Fruit fly (Drosophila melanogaster) whole organism, prepupa: ENCODE results near the gene CG43403.

ENCODE experiments used
- Blimp-1 ChIP-seq: fragments of 200-800 bp; sonication (Bioruptor generic); optimal IDR thresholded peaks from 3 replicates; lab custom pipeline; 2017; ENCODE audit warnings: missing biosample characterization, missing genetic modification characterization, mild to moderate bottlenecking, moderate library complexity, missing genetic modification reagents
- CG10669 ChIP-seq: fragments of 200-800 bp; sonication (Bioruptor generic); optimal IDR thresholded peaks from 3 replicates; lab custom pipeline; 2018; ENCODE audit warnings: missing biosample characterization, mild to moderate bottlenecking, missing genetic modification characterization, moderate library complexity
- CG11294 ChIP-seq: fragments of 200-800 bp; sonication (Bioruptor generic); IDR thresholded peaks from 2 replicates; pipeline ENCODE4 v1.3.6; 2022; ENCODE audit warnings: missing biosample characterization, missing genetic modification characterization
- CG11762 ChIP-seq: fragments of 200-800 bp; sonication (Bioruptor generic); optimal IDR thresholded peaks from 3 replicates; lab custom pipeline; 2016; ENCODE audit warnings: missing biosample characterization, missing genetic modification characterization; ENCODE audit not compliant: insufficient read depth
- CG15336 ChIP-seq: fragments of 200-800 bp; sonication (Bioruptor generic); IDR thresholded peaks from 2 replicates; pipeline ENCODE4 v1.3.6; 2022; ENCODE audit warnings: missing biosample characterization, missing genetic modification characterization
- CG3032 ChIP-seq: fragments of 200-800 bp; optimal IDR thresholded peaks from 2 replicates; lab custom pipeline; 2019; ENCODE audit warnings: missing biosample characterization, mild to moderate bottlenecking, missing genetic modification characterization, moderate library complexity
- CG31627 ChIP-seq: fragments of 200-800 bp; sonication (Bioruptor generic); optimal IDR thresholded peaks from 3 replicates; lab custom pipeline; 2016; ENCODE audit warnings: missing biosample characterization, missing genetic modification characterization
- CG32006 ChIP-seq: fragments of 200-800 bp; sonication (Bioruptor generic); optimal IDR thresholded peaks from 3 replicates; lab custom pipeline; 2017; ENCODE audit warnings: missing biosample characterization, mild to moderate bottlenecking, missing genetic modification characterization
- CG34406 ChIP-seq: fragments of 200-800 bp; sonication (Bioruptor generic); optimal IDR thresholded peaks from 3 replicates; lab custom pipeline; 2016; ENCODE audit warnings: missing biosample characterization, missing genetic modification characterization
- CG3919 ChIP-seq: fragments of 200-800 bp; sonication (Bioruptor generic); optimal IDR thresholded peaks from 3 replicates; lab custom pipeline; 2016; ENCODE audit warnings: missing biosample characterization, missing genetic modification characterization
- CG4318 ChIP-seq: fragments of 200-800 bp; sonication (Bioruptor generic); optimal IDR thresholded peaks from 3 replicates; lab custom pipeline; 2017; ENCODE audit warnings: missing biosample characterization, mild to moderate bottlenecking, missing genetic modification characterization
- CG6808 ChIP-seq: fragments of 200-800 bp; sonication (Bioruptor generic); optimal IDR thresholded peaks from 3 replicates; lab custom pipeline; 2017; ENCODE audit warnings: missing biosample characterization, missing genetic modification characterization, mild to moderate bottlenecking, moderate library complexity, missing genetic modification reagents
- CG8119 ChIP-seq: fragments of 200-800 bp; sonication (Bioruptor generic); IDR thresholded peaks from 3 replicates; pipeline ENCODE4 v1.3.6; 2022; ENCODE audit warnings: missing biosample characterization, missing genetic modification characterization
- CG8632 ChIP-seq: fragments of 200-800 bp; sonication (Bioruptor generic); optimal IDR thresholded peaks from 3 replicates; lab custom pipeline; 2016; ENCODE audit warnings: missing biosample characterization, missing genetic modification characterization
- CG9139 ChIP-seq: fragments of 200-800 bp; sonication (Bioruptor generic); optimal IDR thresholded peaks from 3 replicates; lab custom pipeline; 2017; ENCODE audit warnings: missing biosample characterization, mild to moderate bottlenecking, missing genetic modification characterization
- Eip75B ChIP-seq: fragments of 200-800 bp; sonication (Bioruptor generic); optimal IDR thresholded peaks from 3 replicates; lab custom pipeline; 2016; ENCODE audit warnings: missing biosample characterization, missing genetic modification characterization
- Eip78C ChIP-seq: fragments of 200-800 bp; sonication (Bioruptor generic); peaks from one replicate; lab custom pipeline; 2016; ENCODE audit warnings: missing biosample characterization, missing genetic modification characterization
- Eip93F ChIP-seq: fragments of 200-800 bp; sonication (Bioruptor generic); optimal IDR thresholded peaks from 2 replicates; lab custom pipeline; 2016; ENCODE audit warnings: missing biosample characterization, mild to moderate bottlenecking, missing genetic modification characterization
- Ets96B ChIP-seq: fragments of 200-800 bp; optimal IDR thresholded peaks from 2 replicates; lab custom pipeline; 2019; ENCODE audit warnings: missing biosample characterization, mild to moderate bottlenecking, missing genetic modification characterization, moderate library complexity
- Gug ChIP-seq: fragments of 200-800 bp; sonication (Bioruptor generic); IDR thresholded peaks from 2 replicates; pipeline ENCODE4 v1.3.6; 2022; ENCODE audit warnings: missing biosample characterization, missing genetic modification characterization
- Hr4 ChIP-seq: fragments of 200-800 bp; sonication (Bioruptor generic); optimal IDR thresholded peaks from 3 replicates; lab custom pipeline; 2016; ENCODE audit warnings: missing biosample characterization, missing genetic modification characterization
- Lpt ChIP-seq: fragments of 200-800 bp; sonication (Bioruptor generic); optimal IDR thresholded peaks from 3 replicates; lab custom pipeline; 2016; ENCODE audit warnings: missing biosample characterization, missing genetic modification characterization
- Met ChIP-seq: fragments of 200-800 bp; sonication (Bioruptor generic); optimal IDR thresholded peaks from 3 replicates; lab custom pipeline; 2016; ENCODE audit warnings: missing biosample characterization, missing genetic modification characterization
- OdsH ChIP-seq: fragments of 200-800 bp; sonication (Bioruptor generic); optimal IDR thresholded peaks from 3 replicates; lab custom pipeline; 2016; ENCODE audit warnings: missing biosample characterization, missing genetic modification characterization
- Sox102F ChIP-seq: fragments of 200-800 bp; sonication (Bioruptor generic); optimal IDR thresholded peaks from 2 replicates; lab custom pipeline; 2016; ENCODE audit warnings: missing biosample characterization, mild to moderate bottlenecking, missing genetic modification characterization
- Sox14 ChIP-seq: fragments of 200-800 bp; sonication (Bioruptor generic); optimal IDR thresholded peaks from 3 replicates; lab custom pipeline; 2016; ENCODE audit warnings: missing biosample characterization, missing genetic modification characterization
- eg ChIP-seq: fragments of 200-800 bp; sonication (Bioruptor generic); IDR thresholded peaks from 3 replicates; pipeline ENCODE4 v1.3.6; 2022; ENCODE audit warnings: missing biosample characterization, missing genetic modification characterization
- esn ChIP-seq: fragments of 200-800 bp; sonication (Bioruptor generic); optimal IDR thresholded peaks from 2 replicates; lab custom pipeline; 2016; ENCODE audit warnings: missing biosample characterization, mild to moderate bottlenecking, missing genetic modification characterization, moderate library complexity
- fd59A ChIP-seq: fragments of 200-800 bp; sonication (Bioruptor generic); optimal IDR thresholded peaks from 2 replicates; lab custom pipeline; 2017; ENCODE audit warnings: missing biosample characterization, mild to moderate bottlenecking, missing genetic modification characterization, missing genetic modification reagents
- fd85E ChIP-seq: fragments of 200-800 bp; sonication (Bioruptor generic); optimal IDR thresholded peaks from 3 replicates; lab custom pipeline; 2016; ENCODE audit warnings: missing biosample characterization, missing genetic modification characterization
- fkh ChIP-seq: fragments of 200-800 bp; sonication (Bioruptor generic); optimal IDR thresholded peaks from 3 replicates; lab custom pipeline; 2017; ENCODE audit warnings: missing biosample characterization, mild to moderate bottlenecking, missing genetic modification characterization, moderate library complexity
- net ChIP-seq: fragments of 200-800 bp; sonication (Bioruptor generic); optimal IDR thresholded peaks from 3 replicates; lab custom pipeline; 2016; ENCODE audit warnings: missing biosample characterization, missing genetic modification characterization
- ss ChIP-seq, 2 experiments: fragments of 200-800 bp; sonication (Bioruptor generic); optimal IDR thresholded peaks; 2 replicates in 1 of 2; 3 replicates in 1 of 2; lab custom pipeline; 2017 to 2018; ENCODE audit warnings: mild to moderate bottlenecking in 2 of 2, missing biosample characterization in 2 of 2, missing genetic modification characterization in 2 of 2, moderate library complexity in 1 of 2
- svp ChIP-seq: fragments of 200-800 bp; sonication (Bioruptor generic); peaks from one replicate; lab custom pipeline; 2016; ENCODE audit warnings: missing biosample characterization, missing genetic modification characterization
- topi ChIP-seq: fragments of 200-800 bp; sonication (Bioruptor generic); optimal IDR thresholded peaks from 3 replicates; lab custom pipeline; 2016; ENCODE audit warnings: missing biosample characterization, missing genetic modification characterization
- vri ChIP-seq: fragments of 200-800 bp; sonication (Bioruptor generic); optimal IDR thresholded peaks from 3 replicates; lab custom pipeline; 2016; ENCODE audit warnings: missing biosample characterization, mild to moderate bottlenecking, missing genetic modification characterization

The CG43403 gene

dm6 chr2L:2636326-2637001, 16.5 kb downstream of the CG43403 start:
- no peak for TF ChIP-seq CG11294

dm6 chr2L:2637002-2637377, 17.0 kb downstream of the CG43403 start:
- TF ChIP-seq vri (GFP tag; lab: Kevin White, UChicago) (no peak), eg (GFP tag; lab: Robert Waterston, UW) (no peak), Eip78C (GFP tag; lab: Kevin White, UChicago) (no peak), fkh (GFP tag; lab: Kevin White, UChicago) (no peak), ss (GFP tag; optimal IDR thresholded peaks at IDR 0.05; lab: Kevin White, UChicago) (no peak), esn (no peak), CG8632 (GFP tag; lab: Kevin White, UChicago) (no peak)

dm6 chr2L:2647620-2648019, 27.6 kb downstream of the CG43403 start, which contains the start of the genes CG9962 and CG43851:
CG9962 (minus strand) TSS chr2L:2647720.
CG43851 (plus strand) TSS chr2L:2647886.
- TF ChIP-seq CG9139: no peak
- no peak for TF ChIP-seq Lpt (GFP tag; lab: Kevin White, UChicago)
- TF ChIP-seq Gug: no peak
- no peak for TF ChIP-seq CG34406
- no peak for TF ChIP-seq vri (GFP tag; lab: Kevin White, UChicago)
- no peak for TF ChIP-seq Hr4 (GFP tag; lab: Kevin White, UChicago)
- TF ChIP-seq fd85E: no peak
- no peak for TF ChIP-seq CG8632 (GFP tag; lab: Kevin White, UChicago)
- no peak for TF ChIP-seq eg (GFP tag; lab: Robert Waterston, UW)
- no peak for TF ChIP-seq CG11762 (GFP tag; lab: Kevin White, UChicago)
- TF ChIP-seq fd59A: no peak
- TF ChIP-seq Blimp-1: no peak
- no peak for TF ChIP-seq CG31627 (GFP tag; lab: Kevin White, UChicago)
- no peak for TF ChIP-seq svp (GFP tag; lab: Kevin White, UChicago)
- no peak for TF ChIP-seq net (GFP tag; lab: Kevin White, UChicago)

DNA sequence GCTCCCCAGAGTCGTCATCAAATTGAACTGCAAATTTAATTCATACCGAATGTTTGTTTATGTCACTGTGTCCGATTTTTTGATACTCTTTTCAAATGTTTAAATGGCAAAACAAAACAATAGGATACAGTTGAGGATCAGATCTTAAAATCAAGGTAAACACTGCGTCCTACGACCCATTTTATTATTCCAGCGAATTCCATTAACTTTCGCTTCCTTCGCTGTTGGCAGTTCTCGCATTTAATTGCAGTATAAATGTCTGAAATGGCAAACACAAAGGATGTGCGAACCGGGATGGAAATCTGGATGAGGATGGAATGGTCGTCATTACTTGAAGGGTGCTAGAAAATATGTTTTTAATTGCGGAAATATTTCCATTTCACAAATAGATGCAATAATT, 32.3 kb downstream of the CG43403 start, which contains the start of gene CG33125:
TSS of gene CG33125 (minus strand) at position 101 of the 400 bp plus-strand sequence.
- TF ChIP-seq CG32006 (no peak), CG34406 (no peak), topi (no peak), Hr4 (GFP tag; lab: Kevin White, UChicago) (no peak), CG6808 (GFP tag; lab: Kevin White, UChicago) (no peak)

- no peak for TF ChIP-seq vri (GFP tag; lab: Kevin White, UChicago)
- TF ChIP-seq esn: no peak
- no peak for TF ChIP-seq Sox102F (GFP tag; lab: Kevin White, UChicago)
- TF ChIP-seq Sox14 (GFP tag; lab: Kevin White, UChicago): no peak
- TF ChIP-seq CG3919: no peak
- TF ChIP-seq svp (GFP tag; lab: Kevin White, UChicago): peak; percentile 6
Observed at dm6 chr2L:2652746-2653145, 32.8 kb downstream of the CG43403 start, which contains the start of gene Prosbeta4R1. Prosbeta4R1 (plus strand) TSS chr2L:2653046.

- TF ChIP-seq CG3919 (no peak), Ets96B (tag; lab: Kevin White, UChicago) (no peak), CG8119 (no peak)
Observed at dm6 chr2L:2653749-2654148, 33.8 kb downstream of the CG43403 start, which contains the start of gene Or23a. Or23a (plus strand) TSS chr2L:2654049.

DNA sequence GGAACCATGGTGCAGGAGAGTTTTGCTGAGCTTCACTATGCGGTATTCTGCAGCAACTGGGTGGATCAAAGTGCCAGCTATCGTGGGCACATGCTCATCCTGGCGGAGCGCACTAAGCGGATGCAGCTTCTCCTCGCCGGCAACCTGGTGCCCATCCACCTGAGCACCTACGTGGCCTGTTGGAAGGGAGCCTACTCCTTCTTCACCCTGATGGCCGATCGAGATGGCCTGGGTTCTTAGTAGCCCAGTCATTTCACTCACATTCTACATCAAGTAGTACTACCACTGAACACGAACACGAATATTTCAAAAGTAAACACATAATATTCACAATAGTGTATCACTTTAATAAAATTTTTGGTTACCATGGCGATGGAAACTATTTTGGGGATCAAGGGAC, 35.1 kb downstream of the CG43403 start, which contains the start of gene Prosbeta4R2:
TSS of gene Prosbeta4R2 (plus strand) at position 301 of the 400 bp plus-strand sequence.
- no peak for TF ChIP-seq CG3032 (tag; lab: Kevin White, UChicago)
- TF ChIP-seq Eip75B: no peak
- no peak for TF ChIP-seq eg (GFP tag; lab: Robert Waterston, UW)
- no peak for TF ChIP-seq Eip93F (GFP tag; lab: Kevin White, UChicago)
- no peak for TF ChIP-seq Eip78C (GFP tag; lab: Kevin White, UChicago)
- no peak for TF ChIP-seq CG10669
- no peak for TF ChIP-seq esn
- TF ChIP-seq CG32006: no peak
- TF ChIP-seq OdsH: no peak
- no peak for TF ChIP-seq Sox14 (GFP tag; lab: Kevin White, UChicago)
- TF ChIP-seq CG4318: no peak
- TF ChIP-seq CG15336 (GFP tag; lab: Robert Waterston, UW): no peak
- no peak for TF ChIP-seq Met (GFP tag; lab: Kevin White, UChicago)
- no peak for TF ChIP-seq CG9139
- TF ChIP-seq, all 60 proteins: peak for 0
